Worm (Caenorhabditis elegans): ENCODE data around the gene duo-1.

ce11 chrV:11606424-11606823 is 52.0 kb downstream of the duo-1 start, which contains the start of gene idpp-16:
- TF ChIP-seq unc-62 (GFP tag; optimal IDR thresholded peaks at IDR 0.05) (no peak), fkh-10 (GFP tag; optimal IDR thresholded peaks at IDR 0.05) (no peak), nhr-28 (tag; optimal IDR thresholded peaks at IDR 0.05) (no peak), ceh-82 (tag; optimal IDR thresholded peaks at IDR 0.05) (no peak), aha-1 (tag; optimal IDR thresholded peaks at IDR 0.05) (no peak), nhr-12 (tag; optimal IDR thresholded peaks at IDR 0.05) (no peak), sptf-1 (tag; optimal IDR thresholded peaks at IDR 0.05) (no peak), elt-2 (tag; optimal IDR thresholded peaks at IDR 0.05) (no peak), jun-1 (tag; optimal IDR thresholded peaks at IDR 0.05) (no peak), egl-13 (tag; optimal IDR thresholded peaks at IDR 0.05) (no peak), pax-3 (tag; optimal IDR thresholded peaks at IDR 0.05) (no peak), isw-1 (GFP tag; IDR thresholded peaks at IDR 0.05) (no peak)

Data from whole organism, L1 larva.